Worm (Caenorhabditis elegans) whole organism, L4 larva: Measurements from ENCODE around the gene F14D2.15.

ENCODE experiments used
- F10B5.3 ChIP-seq: sonication (generic microtip); optimal IDR thresholded peaks from 2 replicates; lab custom pipeline; 2016; ENCODE audit warnings: mild to moderate bottlenecking, missing genetic modification characterization, missing compliant biosample characterization
- aha-1 ChIP-seq: fragments of 150-350 bp; peaks from one replicate; lab custom pipeline; 2014; ENCODE audit warnings: missing biosample characterization, missing genetic modification characterization
- ama-1 ChIP-seq: fragments of 150-350 bp; optimal IDR thresholded peaks from 2 replicates; lab custom pipeline; 2014; ENCODE audit warnings: inconsistent platforms, mixed read lengths
- mdl-1 ChIP-seq, 2 experiments: fragments of 150-350 bp in 1 of 2; sonication (generic microtip) in 1 of 2; optimal IDR thresholded peaks; 2 replicates each; lab custom pipeline; 2014 to 2017; ENCODE audit warnings: missing biosample characterization in 2 of 2, missing genetic modification characterization in 2 of 2
- nhr-25 ChIP-seq: sonication (generic microtip); optimal IDR thresholded peaks from 2 replicates; lab custom pipeline; 2017; ENCODE audit warnings: missing genetic modification characterization, mild to moderate bottlenecking, missing compliant biosample characterization, antibody characterized with exemption, moderate library complexity, borderline replicate concordance; ENCODE audit not compliant: insufficient read depth
- nhr-77 ChIP-seq: fragments of 150-350 bp; optimal IDR thresholded peaks from 2 replicates; lab custom pipeline; 2014; ENCODE audit warnings: missing biosample characterization, missing genetic modification characterization
- pqm-1 ChIP-seq: sonication (generic microtip); optimal IDR thresholded peaks from 2 replicates; lab custom pipeline; 2017; ENCODE audit warnings: missing biosample characterization, missing genetic modification characterization
- sdz-12 ChIP-seq: fragments of 200-800 bp; sonication (Bioruptor generic); optimal IDR thresholded peaks from 2 replicates; lab custom pipeline; 2018; ENCODE audit warnings: mild to moderate bottlenecking, missing genetic modification characterization, missing compliant biosample characterization
- skn-1 ChIP-seq: fragments of 150-350 bp; optimal IDR thresholded peaks from 2 replicates; lab custom pipeline; 2014; ENCODE audit warnings: missing biosample characterization, missing genetic modification characterization

DNA sequence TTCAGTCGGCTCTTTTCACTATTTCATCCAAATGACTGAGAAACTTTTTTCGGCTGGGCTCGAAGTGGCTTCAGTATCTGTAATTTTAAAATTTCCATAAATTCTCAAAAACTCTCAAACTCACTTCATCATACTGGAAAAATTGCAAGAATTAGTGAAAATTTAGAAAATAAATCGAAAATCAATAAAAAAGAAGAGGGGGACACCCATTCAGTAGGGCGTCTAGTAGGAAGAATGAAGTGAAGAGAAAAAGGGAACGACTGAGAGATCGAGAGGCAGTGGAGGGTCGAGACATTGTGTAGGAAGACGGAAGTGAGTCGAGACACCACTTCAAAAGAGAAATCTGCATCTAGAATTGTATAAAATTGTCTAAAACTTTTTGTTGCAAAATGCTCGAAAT, 30.3 kb upstream of the F14D2.15 start:
- TF ChIP-seq nhr-77 (tag; lab: Kevin White, UChicago) (no peak), nhr-25 (tag; lab: Kevin White, UChicago) (no peak), mdl-1 (tag; optimal IDR thresholded peaks at IDR 0.05; lab: Kevin White, UChicago) (no peak), pqm-1 (tag; lab: Kevin White, UChicago) (no peak), sdz-12 (no peak), aha-1 (tag; lab: Kevin White, UChicago) (no peak), ama-1 (lab: Kevin White, UChicago) (no peak), F10B5.3 (tag; lab: Kevin White, UChicago) (no peak), skn-1 (tag; lab: Kevin White, UChicago) (no peak)
